Worm (Caenorhabditis elegans) whole organism, early embryonic: ENCODE data around the gene msp-49.

ENCODE experiments used
- ets-7 ChIP-seq: sonication (generic microtip); optimal IDR thresholded peaks from 2 replicates; lab custom pipeline; 2016; ENCODE audit warnings: missing genotype, missing genetic modification characterization, missing compliant biosample characterization
- flt-1 ChIP-seq: fragments of 200-800 bp; sonication (Bioruptor generic); IDR thresholded peaks from 2 replicates; pipeline ENCODE4 v1.3.6; 2022; ENCODE audit warnings: missing genetic modification characterization, missing compliant biosample characterization

- TF ChIP-seq ets-7 (tag; lab: Kevin White, UChicago): no peak
- TF ChIP-seq flt-1 (GFP tag; lab: Robert Waterston, UW): no peak
These were observed 45.8 kb upstream of the msp-49 start, which contains the start of gene F58A6.5 for ce11 chrII:5148349-5148748.
